Fruit fly (Drosophila melanogaster): ENCODE results near the gene ftz-f1.

- TF ChIP-seq CG4496 (GFP tag; IDR thresholded peaks at IDR 0.05) (no peak), gl (tag; optimal IDR thresholded peaks at IDR 0.05) (no peak), CG8301 (tag; optimal IDR thresholded peaks at IDR 0.05) (no peak), rn (GFP tag; IDR thresholded peaks at IDR 0.05) (no peak), CG8159 (tag; optimal IDR thresholded peaks at IDR 0.05) (no peak), CG10348 (GFP tag; IDR thresholded peaks at IDR 0.05) (no peak)
Observed at dm6 chr3L:18746169-18746568, 54.9 kb downstream of the ftz-f1 start.
